Fruit fly (Drosophila melanogaster) whole organism, embryonic: Measurements from ENCODE around the gene mRpL3.

ENCODE experiments used
- CG10431 ChIP-seq: fragments of 200-800 bp; sonication (Bioruptor generic); optimal IDR thresholded peaks from 3 replicates; lab custom pipeline; 2018; ENCODE audit warnings: missing biosample characterization, mild to moderate bottlenecking, missing genetic modification characterization
- CG10959 ChIP-seq: fragments of 200-800 bp; sonication (Bioruptor generic); IDR thresholded peaks from 2 replicates; pipeline ENCODE4 v1.3.6; 2022; ENCODE audit warnings: missing biosample characterization, missing genetic modification characterization
- CG11560 ChIP-seq: fragments of 200-800 bp; sonication (Bioruptor generic); IDR thresholded peaks from 3 replicates; pipeline ENCODE4 v1.3.6; 2022; ENCODE audit warnings: missing biosample characterization, missing genetic modification characterization
- CG13624 ChIP-seq: fragments of 200-800 bp; sonication (Bioruptor generic); optimal IDR thresholded peaks from 2 replicates; lab custom pipeline; 2016; ENCODE audit warnings: missing biosample characterization, missing genetic modification characterization
- CG15514 ChIP-seq: fragments of 200-800 bp; sonication (Bioruptor generic); optimal IDR thresholded peaks from 3 replicates; lab custom pipeline; 2017; ENCODE audit warnings: missing biosample characterization, missing genetic modification characterization, mild to moderate bottlenecking, moderate library complexity, missing genetic modification reagents
- CG17612 ChIP-seq: fragments of 200-800 bp; sonication (Bioruptor generic); IDR thresholded peaks from 2 replicates; pipeline ENCODE4 v1.3.6; 2022; ENCODE audit warnings: missing biosample characterization, missing genetic modification characterization
- CG3065 ChIP-seq: fragments of 200-800 bp; sonication (Bioruptor generic); optimal IDR thresholded peaks from 2 replicates; lab custom pipeline; 2016; ENCODE audit warnings: missing biosample characterization, missing genetic modification characterization
- CG31365 ChIP-seq: fragments of 200-800 bp; sonication (Bioruptor generic); optimal IDR thresholded peaks from 2 replicates; lab custom pipeline; 2018; ENCODE audit warnings: missing biosample characterization, mild to moderate bottlenecking, missing genetic modification characterization
- CG31388 ChIP-seq: fragments of 200-800 bp; sonication (Bioruptor generic); optimal IDR thresholded peaks from 2 replicates; lab custom pipeline; 2016; ENCODE audit warnings: missing biosample characterization, missing genetic modification characterization
- CG33213 ChIP-seq: fragments of 200-800 bp; sonication (Bioruptor generic); optimal IDR thresholded peaks from 3 replicates; lab custom pipeline; 2016; ENCODE audit warnings: missing biosample characterization, missing genetic modification characterization
- CG6254 ChIP-seq: fragments of 200-800 bp; sonication (Bioruptor generic); optimal IDR thresholded peaks from 3 replicates; lab custom pipeline; 2017; ENCODE audit warnings: mild to moderate bottlenecking, missing biosample characterization, missing genetic modification reagents, missing genetic modification characterization
- CG6272 ChIP-seq: fragments of 200-800 bp; sonication (Bioruptor generic); IDR thresholded peaks from 2 replicates; pipeline ENCODE4 v1.3.6; 2022; ENCODE audit warnings: missing biosample characterization, missing genetic modification characterization
- CG6689 ChIP-seq: fragments of 200-800 bp; sonication (Bioruptor generic); IDR thresholded peaks from 2 replicates; pipeline ENCODE4 v1.3.6; 2022; ENCODE audit warnings: missing biosample characterization, missing genetic modification characterization
- CG8944 ChIP-seq: fragments of 200-800 bp; sonication (Bioruptor generic); optimal IDR thresholded peaks from 3 replicates; lab custom pipeline; 2016; ENCODE audit warnings: missing biosample characterization, missing genetic modification characterization
- CG9817 ChIP-seq: fragments of 200-800 bp; sonication (Bioruptor generic); optimal IDR thresholded peaks from 2 replicates; lab custom pipeline; 2018; ENCODE audit warnings: missing biosample characterization, mild to moderate bottlenecking, missing genetic modification characterization, moderate library complexity
- CkIIα-i1 ChIP-seq: fragments of 200-800 bp; sonication (Bioruptor generic); IDR thresholded peaks from 2 replicates; pipeline ENCODE4 v1.3.6; 2022; ENCODE audit warnings: missing biosample characterization, missing genetic modification characterization
- E2f2 ChIP-seq: fragments of 200-800 bp; sonication (Bioruptor generic); IDR thresholded peaks from 2 replicates; pipeline ENCODE4 v1.3.6; 2022; ENCODE audit warnings: missing biosample characterization, missing genetic modification characterization
- Fer1 ChIP-seq: fragments of 200-800 bp; sonication (Bioruptor generic); optimal IDR thresholded peaks from 2 replicates; lab custom pipeline; 2017; ENCODE audit warnings: missing biosample characterization, mild to moderate bottlenecking, missing genetic modification characterization
- H2.0 ChIP-seq: fragments of 200-800 bp; sonication (Bioruptor generic); IDR thresholded peaks from 2 replicates; pipeline ENCODE4 v1.3.6; 2022; ENCODE audit warnings: missing biosample characterization, missing genetic modification characterization
- Hand ChIP-seq: fragments of 200-800 bp; sonication (Bioruptor generic); optimal IDR thresholded peaks from 2 replicates; lab custom pipeline; 2017; ENCODE audit warnings: mild to moderate bottlenecking, missing biosample characterization, missing genetic modification reagents, missing genetic modification characterization
- MESR4 ChIP-seq: fragments of 200-800 bp; sonication (Bioruptor generic); optimal IDR thresholded peaks from 2 replicates; lab custom pipeline; 2018; ENCODE audit warnings: missing biosample characterization, mild to moderate bottlenecking, missing genetic modification characterization, moderate library complexity
- Max ChIP-seq: fragments of 200-800 bp; sonication (Bioruptor generic); optimal IDR thresholded peaks from 2 replicates; lab custom pipeline; 2016; ENCODE audit warnings: missing biosample characterization, mild to moderate bottlenecking, missing genetic modification characterization
- Med ChIP-seq: fragments of 200-800 bp; sonication (Bioruptor generic); peaks from one replicate; lab custom pipeline; 2016; ENCODE audit warnings: missing biosample characterization, missing genetic modification characterization, mild to moderate bottlenecking, inconsistent platforms, moderate library complexity
- Nf-YA ChIP-seq: fragments of 200-800 bp; sonication (Bioruptor generic); IDR thresholded peaks from 2 replicates; pipeline ENCODE4 v1.3.6; 2022; ENCODE audit warnings: missing biosample characterization, missing genetic modification characterization
- Sox100B ChIP-seq: fragments of 200-800 bp; sonication (Bioruptor generic); optimal IDR thresholded peaks from 3 replicates; lab custom pipeline; 2018; ENCODE audit warnings: missing biosample characterization, mild to moderate bottlenecking, missing genetic modification characterization
- Sry-β ChIP-seq: fragments of 200-800 bp; sonication (Bioruptor generic); optimal IDR thresholded peaks from 2 replicates; lab custom pipeline; 2018; ENCODE audit warnings: missing biosample characterization, mild to moderate bottlenecking, missing genetic modification characterization, moderate library complexity
- Stat92E ChIP-seq, 3 experiments: fragments of >200 bp in 2 of 3; fragments of 200-800 bp in 1 of 3; sonication (Bioruptor generic) in 1 of 3; optimal IDR thresholded peaks; 2 replicates each; lab custom pipeline; 2017 to 2019; ENCODE audit warnings: missing biosample characterization in 3 of 3, missing genetic modification characterization in 3 of 3, mild to moderate bottlenecking in 1 of 3, moderate library complexity in 1 of 3
- Usf ChIP-seq: fragments of 200-800 bp; sonication (Bioruptor generic); optimal IDR thresholded peaks from 2 replicates; lab custom pipeline; 2017; ENCODE audit warnings: missing genotype, missing biosample characterization, missing genetic modification characterization
- Xbp1 ChIP-seq: fragments of 200-800 bp; sonication (Bioruptor generic); optimal IDR thresholded peaks from 3 replicates; lab custom pipeline; 2016; ENCODE audit warnings: missing biosample characterization, mild to moderate bottlenecking, missing genetic modification characterization
- bbx ChIP-seq: fragments of 200-800 bp; sonication (Bioruptor generic); IDR thresholded peaks from 2 replicates; pipeline ENCODE4 v1.3.6; 2022; ENCODE audit warnings: missing biosample characterization, missing genetic modification characterization; ENCODE audit not compliant: partially characterized antibody
- bcd ChIP-seq: fragments of 200-800 bp; sonication (Bioruptor generic); optimal IDR thresholded peaks from 2 replicates; lab custom pipeline; 2017; ENCODE audit warnings: missing biosample characterization, mild to moderate bottlenecking, missing genetic modification characterization
- chinmo ChIP-seq: fragments of 200-800 bp; sonication (Bioruptor generic); IDR thresholded peaks from 4 replicates; pipeline ENCODE4 v1.3.6; 2022; ENCODE audit warnings: missing biosample characterization, missing genetic modification characterization; ENCODE audit not compliant: partially characterized antibody
- corto ChIP-seq: fragments of 200-800 bp; sonication (Bioruptor generic); optimal IDR thresholded peaks from 2 replicates; lab custom pipeline; 2016; ENCODE audit warnings: missing biosample characterization, mild to moderate bottlenecking, missing genetic modification characterization, moderate library complexity
- crp ChIP-seq, 2 experiments: fragments of 200-800 bp; sonication (Bioruptor generic); optimal IDR thresholded peaks; 2 replicates in 1 of 2; 3 replicates in 1 of 2; lab custom pipeline; 2017; ENCODE audit warnings: missing biosample characterization in 2 of 2, missing genetic modification characterization in 2 of 2, mild to moderate bottlenecking in 1 of 2, moderate library complexity in 1 of 2
- dm ChIP-seq: fragments of 200-800 bp; sonication (Bioruptor generic); optimal IDR thresholded peaks from 3 replicates; lab custom pipeline; 2016; ENCODE audit warnings: missing biosample characterization, missing genetic modification characterization
- dmrt11E ChIP-seq: fragments of 200-800 bp; sonication (Bioruptor generic); optimal IDR thresholded peaks from 3 replicates; lab custom pipeline; 2018; ENCODE audit warnings: missing biosample characterization, mild to moderate bottlenecking, missing genetic modification characterization, moderate library complexity
- gt ChIP-seq: fragments of 200-800 bp; sonication (Bioruptor generic); IDR thresholded peaks from 2 replicates; pipeline ENCODE4 v1.3.6; 2022; ENCODE audit warnings: missing biosample characterization, missing genetic modification characterization
- jumu ChIP-seq: fragments of 200-800 bp; sonication (Bioruptor generic); optimal IDR thresholded peaks from 3 replicates; lab custom pipeline; 2016; ENCODE audit warnings: missing biosample characterization, missing genetic modification characterization
- kah ChIP-seq: fragments of 200-800 bp; sonication (Bioruptor generic); optimal IDR thresholded peaks from 2 replicates; lab custom pipeline; 2018; ENCODE audit warnings: missing biosample characterization, mild to moderate bottlenecking, missing genetic modification characterization
- ken ChIP-seq: fragments of 200-800 bp; sonication (Bioruptor generic); IDR thresholded peaks from 3 replicates; pipeline ENCODE4 v1.3.6; 2022; ENCODE audit warnings: missing biosample characterization, missing genetic modification characterization
- mld ChIP-seq: fragments of 200-800 bp; sonication (Bioruptor generic); IDR thresholded peaks from 3 replicates; pipeline ENCODE4 v1.3.6; 2022; ENCODE audit warnings: missing biosample characterization, missing genetic modification characterization; ENCODE audit not compliant: partially characterized antibody
- nom ChIP-seq: fragments of 200-800 bp; sonication (Bioruptor generic); optimal IDR thresholded peaks from 2 replicates; lab custom pipeline; 2017; ENCODE audit warnings: missing biosample characterization, missing genetic modification characterization, mild to moderate bottlenecking, moderate library complexity, missing genetic modification reagents
- odd ChIP-seq: fragments of 200-800 bp; sonication (Bioruptor generic); optimal IDR thresholded peaks from 2 replicates; lab custom pipeline; 2017; ENCODE audit warnings: missing biosample characterization, mild to moderate bottlenecking, missing genetic modification characterization
- pzg ChIP-seq: fragments of 200-800 bp; sonication (Bioruptor generic); optimal IDR thresholded peaks from 3 replicates; lab custom pipeline; 2018; ENCODE audit warnings: missing biosample characterization, mild to moderate bottlenecking, missing genetic modification characterization, moderate library complexity
- stc ChIP-seq: fragments of 200-800 bp; sonication (Bioruptor generic); IDR thresholded peaks from 2 replicates; pipeline ENCODE4 v1.3.6; 2022; ENCODE audit warnings: missing biosample characterization, missing genetic modification characterization
- trh ChIP-seq: fragments of 200-800 bp; sonication (Bioruptor generic); optimal IDR thresholded peaks from 2 replicates; lab custom pipeline; 2016; ENCODE audit warnings: missing biosample characterization, missing genetic modification characterization
- tup ChIP-seq: fragments of 200-800 bp; sonication (Bioruptor generic); optimal IDR thresholded peaks from 2 replicates; lab custom pipeline; 2016; ENCODE audit warnings: missing biosample characterization, mild to moderate bottlenecking, missing genetic modification characterization, moderate library complexity
- unc-4 ChIP-seq: fragments of 200-800 bp; sonication (Bioruptor generic); IDR thresholded peaks from 2 replicates; pipeline ENCODE4 v1.3.6; 2022; ENCODE audit warnings: missing biosample characterization, missing genetic modification characterization; ENCODE audit not compliant: partially characterized antibody
- wek ChIP-seq: fragments of 200-800 bp; sonication (Bioruptor generic); optimal IDR thresholded peaks from 3 replicates; lab custom pipeline; 2018; ENCODE audit warnings: missing biosample characterization, mild to moderate bottlenecking, missing genetic modification characterization, moderate library complexity
- zfh1 ChIP-seq: fragments of 200-800 bp; sonication (Bioruptor generic); IDR thresholded peaks from 3 replicates; pipeline ENCODE4 v1.3.6; 2022; ENCODE audit warnings: missing biosample characterization, missing genetic modification characterization

Gene mRpL3

dm6 chrX:15748945-15749344, 12.1 kb upstream of the mRpL3 start, which contains the start of gene Mvd (continued):
- TF ChIP-seq CG13624 (GFP tag; lab: Kevin White, UChicago) (peak; percentile 19), CG33213 (GFP tag; lab: Kevin White, UChicago) (peak; percentile 31), wek (GFP tag; lab: Kevin White, UChicago) (peak; percentile 99), kah (peak; percentile 33), CG31388 (GFP tag; lab: Kevin White, UChicago) (no peak), crp (GFP tag; optimal IDR thresholded peaks at IDR 0.05; lab: Kevin White, UChicago) (peak in 1 of 2 experiments; percentile 52), Hand (GFP tag; lab: Kevin White, UChicago) (no peak), CG15514 (peak; percentile 81), Med (peak; percentile 81), dmrt11E (tag; lab: Kevin White, UChicago) (no peak), CG31365 (no peak), CkIIα-i1 (GFP tag; lab: Robert Waterston, UW) (no peak), jumu (no peak), Usf (no peak), CG10431 (GFP tag; lab: Kevin White, UChicago) (no peak), CG6254 (no peak), CG9817 (tag; lab: Kevin White, UChicago) (no peak), gt (GFP tag; lab: Robert Waterston, UW) (no peak), E2f2 (peak; percentile 58), ken (GFP tag; lab: Robert Waterston, UW) (peak; percentile 6; the same call in 1 of the 3 replicates), CG10959 (no peak), unc-4 (GFP tag; lab: Robert Waterston, UW) (0 out of 2 replicates have a peak, but pooled peaks have one; percentile 35), trh (GFP tag; lab: Kevin White, UChicago) (no peak), dm (GFP tag; lab: Kevin White, UChicago) (peak; percentile 46), Nf-YA (no peak), CG8944 (peak; percentile 16), bcd (GFP tag; lab: Kevin White, UChicago) (no peak), mld (no peak), stc (GFP tag; lab: Robert Waterston, UW) (no peak), chinmo (0 out of 4 replicates have a peak, but pooled peaks have one; percentile 37), bbx (GFP tag; lab: Robert Waterston, UW) (peak; percentile 45), Sry-β (GFP tag; lab: Kevin White, UChicago) (no peak), Max (GFP tag; lab: Kevin White, UChicago) (peak; percentile 11), zfh1 (GFP tag; lab: Robert Waterston, UW) (0 out of 3 replicates have a peak, but pooled peaks have one; percentile 21), Fer1 (GFP tag; lab: Kevin White, UChicago) (peak; percentile 39), Stat92E (GFP tag; optimal IDR thresholded peaks at IDR 0.05; lab: Kevin White, UChicago) (peak in 1 of 3 experiments; percentile 3), H2.0 (GFP tag; lab: Robert Waterston, UW) (no peak), nom (GFP tag; lab: Kevin White, UChicago) (peak; percentile 7), CG6689 (GFP tag; lab: Robert Waterston, UW) (no peak), tup (GFP tag; lab: Kevin White, UChicago) (no peak), MESR4 (GFP tag; lab: Kevin White, UChicago) (peak; percentile 67), Sox100B (GFP tag; lab: Kevin White, UChicago) (no peak), CG6272 (no peak), corto (GFP tag; lab: Kevin White, UChicago) (no peak), Xbp1 (peak; percentile 14), CG11560 (tag; lab: Robert Waterston, UW) (no peak), CG17612 (no peak), odd (GFP tag; lab: Kevin White, UChicago) (no peak), CG3065 (GFP tag; lab: Kevin White, UChicago) (no peak), pzg (GFP tag; lab: Kevin White, UChicago) (peak; percentile 92)
